Worm (Caenorhabditis elegans) whole organism, late embryonic: ENCODE measurements around the gene T28A11.22.

Experiments used
- C08G9.2 ChIP-seq: sonication (generic microtip); optimal IDR thresholded peaks from 2 replicates; lab custom pipeline; 2016; ENCODE audit warnings: mild to moderate bottlenecking, missing genetic modification characterization, moderate library complexity, missing compliant biosample characterization
- C38D4.7 ChIP-seq: fragments of 200-800 bp; sonication (Bioruptor generic); optimal IDR thresholded peaks from 2 replicates; lab custom pipeline; 2018; ENCODE audit warnings: mild to moderate bottlenecking, missing genetic modification characterization, moderate library complexity, missing compliant biosample characterization
- K09A11.1 ChIP-seq: sonication (generic microtip); optimal IDR thresholded peaks from 2 replicates; lab custom pipeline; 2017; ENCODE audit warnings: antibody characterized with exemption, mild to moderate bottlenecking, missing genetic modification characterization, missing compliant biosample characterization; ENCODE audit not compliant: insufficient read depth
- T23F11.4 ChIP-seq: fragments of 200-800 bp; sonication (Bioruptor generic); optimal IDR thresholded peaks from 2 replicates; lab custom pipeline; 2018; ENCODE audit warnings: mild to moderate bottlenecking, missing genetic modification characterization, missing compliant biosample characterization
- ahr-1 ChIP-seq: sonication (generic microtip); optimal IDR thresholded peaks from 2 replicates; lab custom pipeline; 2016; ENCODE audit warnings: missing genetic modification characterization, missing compliant biosample characterization
- ama-1 ChIP-seq: fragments of 150-350 bp; optimal IDR thresholded peaks from 2 replicates; lab custom pipeline; 2014
- ceh-14 ChIP-seq: sonication (generic microtip); optimal IDR thresholded peaks from 2 replicates; lab custom pipeline; 2016; ENCODE audit warnings: missing genotype, missing genetic modification characterization, missing compliant biosample characterization
- ceh-18 ChIP-seq: sonication (generic microtip); optimal IDR thresholded peaks from 2 replicates; lab custom pipeline; 2016; ENCODE audit warnings: missing genetic modification characterization, missing compliant biosample characterization
- ceh-2 ChIP-seq: sonication (generic microtip); optimal IDR thresholded peaks from 2 replicates; lab custom pipeline; 2016; ENCODE audit warnings: missing genotype, missing genetic modification characterization, missing compliant biosample characterization
- ceh-24 ChIP-seq: sonication (generic microtip); optimal IDR thresholded peaks from 2 replicates; lab custom pipeline; 2016; ENCODE audit warnings: mild to moderate bottlenecking, missing genetic modification characterization, missing compliant biosample characterization
- ceh-34 ChIP-seq: sonication (generic microtip); optimal IDR thresholded peaks from 2 replicates; lab custom pipeline; 2016; ENCODE audit warnings: mild to moderate bottlenecking, missing genetic modification characterization, missing compliant biosample characterization
- che-1 ChIP-seq: sonication (generic microtip); optimal IDR thresholded peaks from 2 replicates; lab custom pipeline; 2016; ENCODE audit warnings: mild to moderate bottlenecking, missing genetic modification characterization, missing compliant biosample characterization
- elt-2 ChIP-seq: sonication (generic microtip); optimal IDR thresholded peaks from 2 replicates; lab custom pipeline; 2016; ENCODE audit warnings: missing genetic modification reagents, missing genetic modification characterization, missing compliant biosample characterization
- elt-4 ChIP-seq: sonication (generic microtip); optimal IDR thresholded peaks from 2 replicates; lab custom pipeline; 2016; ENCODE audit warnings: missing genetic modification characterization, missing compliant biosample characterization
- fax-1 ChIP-seq: sonication (generic microtip); optimal IDR thresholded peaks from 2 replicates; lab custom pipeline; 2016; ENCODE audit warnings: missing genotype, missing genetic modification characterization, missing compliant biosample characterization
- fkh-10 ChIP-seq: fragments of 150-350 bp; optimal IDR thresholded peaks from 2 replicates; lab custom pipeline; 2014; ENCODE audit warnings: missing biosample characterization, missing genetic modification reagents, missing genetic modification characterization
- fkh-6 ChIP-seq: sonication (generic microtip); optimal IDR thresholded peaks from 2 replicates; lab custom pipeline; 2016; ENCODE audit warnings: missing genetic modification characterization, missing compliant biosample characterization
- gmeb-2 ChIP-seq: sonication (generic microtip); optimal IDR thresholded peaks from 2 replicates; lab custom pipeline; 2016; ENCODE audit warnings: missing genetic modification characterization, inconsistent platforms, missing compliant biosample characterization
- hlh-13 ChIP-seq: fragments of 200-800 bp; sonication (Bioruptor generic); optimal IDR thresholded peaks from 2 replicates; lab custom pipeline; 2018; ENCODE audit warnings: mild to moderate bottlenecking, missing genetic modification characterization, missing compliant biosample characterization
- hlh-30 ChIP-seq: sonication (generic microtip); optimal IDR thresholded peaks from 2 replicates; lab custom pipeline; 2017; ENCODE audit warnings: antibody characterized with exemption, missing genetic modification characterization, missing compliant biosample characterization; ENCODE audit not compliant: insufficient read depth
- hlh-6 ChIP-seq: sonication (generic microtip); optimal IDR thresholded peaks from 2 replicates; lab custom pipeline; 2016; ENCODE audit warnings: missing genotype, missing genetic modification characterization, missing compliant biosample characterization
- hlh-8 ChIP-seq: sonication (generic microtip); optimal IDR thresholded peaks from 2 replicates; lab custom pipeline; 2016; ENCODE audit warnings: missing genotype, missing genetic modification characterization, missing compliant biosample characterization
- lim-6 ChIP-seq: sonication (generic microtip); optimal IDR thresholded peaks from 2 replicates; lab custom pipeline; 2016; ENCODE audit warnings: missing genetic modification characterization, missing compliant biosample characterization
- lin-11 ChIP-seq: fragments of 200-800 bp; sonication (Bioruptor generic); optimal IDR thresholded peaks from 2 replicates; lab custom pipeline; 2018; ENCODE audit warnings: mild to moderate bottlenecking, missing genetic modification characterization, missing compliant biosample characterization
- madf-2 ChIP-seq: sonication (generic microtip); optimal IDR thresholded peaks from 2 replicates; lab custom pipeline; 2017; ENCODE audit warnings: missing genetic modification characterization, missing compliant biosample characterization
- mec-3 ChIP-seq: sonication (generic microtip); optimal IDR thresholded peaks from 2 replicates; lab custom pipeline; 2016; ENCODE audit warnings: borderline replicate concordance, missing genetic modification characterization, missing compliant biosample characterization
- nhr-232 ChIP-seq: sonication (generic microtip); optimal IDR thresholded peaks from 2 replicates; lab custom pipeline; 2016; ENCODE audit warnings: missing genetic modification characterization, missing compliant biosample characterization
- npax-4 ChIP-seq: sonication (generic microtip); optimal IDR thresholded peaks from 2 replicates; lab custom pipeline; 2016; ENCODE audit warnings: missing genetic modification characterization, missing compliant biosample characterization
- odd-2 ChIP-seq: sonication (generic microtip); optimal IDR thresholded peaks from 2 replicates; lab custom pipeline; 2017; ENCODE audit warnings: antibody characterized with exemption, mild to moderate bottlenecking, missing genetic modification characterization, missing compliant biosample characterization
- pag-3 ChIP-seq: sonication (generic microtip); optimal IDR thresholded peaks from 2 replicates; lab custom pipeline; 2016; ENCODE audit warnings: missing compliant biosample characterization, missing genetic modification characterization, borderline replicate concordance
- pqm-1 ChIP-seq: sonication (generic microtip); optimal IDR thresholded peaks from 2 replicates; lab custom pipeline; 2016; ENCODE audit warnings: missing genetic modification characterization, missing compliant biosample characterization
- pros-1 ChIP-seq: fragments of 150-350 bp; optimal IDR thresholded peaks from 2 replicates; lab custom pipeline; 2014; ENCODE audit warnings: missing biosample characterization, missing genetic modification reagents, missing genetic modification characterization
- rnt-1 ChIP-seq: sonication (generic microtip); optimal IDR thresholded peaks from 2 replicates; lab custom pipeline; 2016; ENCODE audit warnings: missing genetic modification characterization, missing compliant biosample characterization
- sox-4 ChIP-seq: sonication (generic microtip); optimal IDR thresholded peaks from 2 replicates; lab custom pipeline; 2017; ENCODE audit warnings: mild to moderate bottlenecking, missing genetic modification characterization, inconsistent platforms, missing compliant biosample characterization
- syd-9 ChIP-seq: sonication (generic microtip); optimal IDR thresholded peaks from 2 replicates; lab custom pipeline; 2016; ENCODE audit warnings: mild to moderate bottlenecking, missing genetic modification characterization, moderate library complexity, missing compliant biosample characterization
- tbx-2 ChIP-seq: sonication (generic microtip); optimal IDR thresholded peaks from 2 replicates; lab custom pipeline; 2016; ENCODE audit warnings: missing genetic modification characterization, missing compliant biosample characterization
- tbx-7 ChIP-seq: sonication (generic microtip); optimal IDR thresholded peaks from 2 replicates; lab custom pipeline; 2016; ENCODE audit warnings: missing genotype, missing genetic modification characterization, missing compliant biosample characterization
- unc-3 ChIP-seq, 2 experiments: fragments of 200-800 bp in 1 of 2; sonication (Bioruptor generic) in 1 of 2; sonication (generic microtip) in 1 of 2; conservative IDR thresholded peaks in 1 of 2; optimal IDR thresholded peaks in 1 of 2; 2 replicates each; pipeline versions ENCODE4 v1.3.6 to Lab custom; 2016 to 2022; ENCODE audit warnings: missing compliant biosample characterization in 2 of 2, missing genetic modification characterization in 2 of 2, missing genetic modification reagents in 1 of 2
- unc-42 ChIP-seq: sonication (generic microtip); optimal IDR thresholded peaks from 2 replicates; lab custom pipeline; 2016; ENCODE audit warnings: missing genotype, missing genetic modification characterization, missing compliant biosample characterization
- unc-55 ChIP-seq: sonication (generic microtip); optimal IDR thresholded peaks from 2 replicates; lab custom pipeline; 2017; ENCODE audit warnings: missing biosample characterization, missing genetic modification reagents, missing genetic modification characterization
- unc-86 ChIP-seq: sonication (generic microtip); optimal IDR thresholded peaks from 2 replicates; lab custom pipeline; 2016; ENCODE audit warnings: missing genetic modification characterization, missing compliant biosample characterization
- zip-5 ChIP-seq: sonication (generic microtip); optimal IDR thresholded peaks from 2 replicates; lab custom pipeline; 2016; ENCODE audit warnings: missing genetic modification characterization, missing compliant biosample characterization
- ztf-16 ChIP-seq: sonication (generic microtip); optimal IDR thresholded peaks from 2 replicates; lab custom pipeline; 2017; ENCODE audit warnings: missing genetic modification characterization, missing compliant biosample characterization

Gene T28A11.22

DNA sequence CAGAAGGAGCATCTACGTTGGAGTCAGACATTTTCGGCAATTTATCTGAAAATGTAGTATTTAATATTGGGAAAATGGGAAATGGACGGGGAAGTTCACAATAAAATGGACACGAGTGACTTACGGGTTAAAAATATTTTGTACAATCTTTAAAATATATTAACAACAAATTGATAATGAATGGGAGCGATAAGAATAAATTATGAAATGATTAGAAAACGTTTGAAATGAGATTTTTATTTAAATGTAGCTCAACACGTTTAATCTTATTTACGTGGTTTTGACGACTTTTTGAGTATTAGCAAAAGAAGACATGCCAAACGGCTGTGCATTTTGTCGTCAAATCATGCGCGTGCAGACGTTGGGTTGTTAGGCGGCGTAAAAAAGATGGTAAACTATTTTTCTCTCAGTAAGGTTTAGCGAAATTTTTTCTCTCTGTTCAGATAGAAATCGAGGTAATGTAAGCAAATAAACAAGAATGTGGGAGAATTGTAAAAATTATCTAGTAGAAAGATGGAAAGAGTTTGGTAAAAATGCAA, 20.8 kb downstream of the T28A11.22 start, which contains the start of gene fbxa-64:
TSS of gene fbxa-64 (minus strand) at position 51 of the 539 bp plus-strand sequence.
- TF ChIP-seq pros-1 = no peak
- TF ChIP-seq fax-1 (tag; lab: Kevin White, UChicago) = no peak
- TF ChIP-seq fkh-10 (GFP tag; lab: Kevin White, UChicago) = no peak
- no peak for TF ChIP-seq che-1
- no peak for TF ChIP-seq hlh-13 (GFP tag; lab: Kevin White, UChicago)
- no peak for TF ChIP-seq ahr-1
- TF ChIP-seq hlh-6 (tag; lab: Kevin White, UChicago) = no peak
- no peak for TF ChIP-seq sox-4 (tag; lab: Kevin White, UChicago)
- TF ChIP-seq ztf-16 (tag; lab: Kevin White, UChicago) = no peak
- no peak for TF ChIP-seq elt-4 (tag; lab: Kevin White, UChicago)
- TF ChIP-seq C38D4.7 (GFP tag; lab: Kevin White, UChicago) = no peak
- TF ChIP-seq ceh-24 (tag; lab: Kevin White, UChicago) = no peak
- TF ChIP-seq mec-3 = no peak
- no peak for TF ChIP-seq nhr-232 (tag; lab: Kevin White, UChicago)
- no peak for TF ChIP-seq C08G9.2
- TF ChIP-seq npax-4 (tag; lab: Kevin White, UChicago) = no peak
- TF ChIP-seq zip-5 (tag; lab: Kevin White, UChicago) = no peak
- no peak for TF ChIP-seq unc-86 (tag; lab: Kevin White, UChicago)
- TF ChIP-seq T23F11.4 = no peak
- TF ChIP-seq syd-9 (tag; lab: Kevin White, UChicago) = no peak

- TF ChIP-seq ztf-16 (tag; lab: Kevin White, UChicago) (no peak), madf-2 (tag; lab: Kevin White, UChicago) (no peak), pros-1 (no peak), unc-3 (GFP tag; conservative IDR thresholded peaks at IDR 0.05; lab: Robert Waterston, UW) (no peak), unc-3 (tag; optimal IDR thresholded peaks at IDR 0.05; lab: Kevin White, UChicago) (no peak), odd-2 (tag; lab: Kevin White, UChicago) (no peak), pag-3 (tag; lab: Kevin White, UChicago) (no peak), lim-6 (no peak), unc-55 (GFP tag; lab: Kevin White, UChicago) (no peak), unc-42 (no peak), npax-4 (tag; lab: Kevin White, UChicago) (no peak), mec-3 (no peak), C38D4.7 (GFP tag; lab: Kevin White, UChicago) (no peak), pqm-1 (no peak), hlh-30 (no peak), hlh-8 (no peak), lin-11 (tag; lab: Kevin White, UChicago) (no peak), ceh-34 (tag; lab: Kevin White, UChicago) (no peak)
- TF ChIP-seq, all 69 proteins: peak for 0
Observed at ce11 chrV:3279138-3279537, 21.8 kb downstream of the T28A11.22 start.

ce11 chrV:3280009-3280408, 22.6 kb downstream of the T28A11.22 start, which contains the start of gene T28A11.2:
TSS of gene T28A11.2 (plus strand) at chrV:3280379.
- TF ChIP-seq hlh-13 (GFP tag; lab: Kevin White, UChicago) = no peak
- no peak for TF ChIP-seq fkh-6 (tag; lab: Kevin White, UChicago)
- no peak for TF ChIP-seq gmeb-2 (tag; lab: Kevin White, UChicago)
- no peak for TF ChIP-seq elt-4 (tag; lab: Kevin White, UChicago)
- TF ChIP-seq ceh-18 (tag; lab: Kevin White, UChicago) = no peak
- TF ChIP-seq fkh-10 (GFP tag; lab: Kevin White, UChicago) = no peak
- TF ChIP-seq tbx-2 = no peak
- no peak for TF ChIP-seq elt-2 (tag; lab: Kevin White, UChicago)
- TF ChIP-seq odd-2 (tag; lab: Kevin White, UChicago) = no peak
- TF ChIP-seq ceh-14 (tag; lab: Kevin White, UChicago) = no peak
- no peak for TF ChIP-seq tbx-7
- TF ChIP-seq ama-1 (lab: Kevin White, UChicago) = no peak
- TF ChIP-seq ceh-2 (tag; lab: Kevin White, UChicago) = no peak
- no peak for TF ChIP-seq K09A11.1
- TF ChIP-seq pqm-1 = no peak
- TF ChIP-seq rnt-1 (tag; lab: Kevin White, UChicago) = no peak
- no peak for TF ChIP-seq sox-4 (tag; lab: Kevin White, UChicago)
- TF ChIP-seq che-1 = no peak
